Fruit fly (Drosophila melanogaster): ENCODE measurements around the gene AdoR.
A peak's percentile ranks its signal among the peaks of the same experiment; 100 is the strongest.

The AdoR gene

DNA sequence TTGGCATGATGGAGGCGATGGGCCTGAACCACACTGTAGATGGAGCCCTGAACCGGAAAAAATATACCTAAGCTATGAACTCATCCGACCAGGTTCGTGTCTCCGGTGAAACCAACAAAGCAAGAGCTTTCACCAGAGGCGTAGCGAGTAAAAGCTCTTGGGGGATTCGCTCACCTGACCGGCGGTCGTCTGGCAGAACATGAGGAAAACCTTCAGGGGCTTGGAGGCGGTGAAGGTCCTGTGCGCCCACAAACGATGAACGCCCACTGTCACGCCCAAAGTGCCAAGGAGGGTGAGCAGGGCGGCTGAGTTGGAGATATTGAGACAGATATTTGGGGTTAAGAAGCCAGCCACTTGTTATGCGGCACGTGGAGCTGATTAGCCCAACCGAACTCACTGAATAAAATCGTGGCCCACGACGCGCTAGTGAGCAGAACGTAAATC is 46.2 kb upstream of the AdoR start (continued):
- TF ChIP-seq CG43689 (GFP tag; IDR thresholded peaks at IDR 0.05) (no peak), CG34376 (GFP tag; optimal IDR thresholded peaks at IDR 0.05) (peak; percentile 31), sc (optimal IDR thresholded peaks at IDR 0.05) (no peak), sc (GFP tag; optimal IDR thresholded peaks at IDR 0.05) (no peak), vfl (GFP tag; optimal IDR thresholded peaks at IDR 0.05) (no peak), jigr1 (GFP tag; IDR thresholded peaks at IDR 0.05) (no peak), zfh2 (GFP tag; optimal IDR thresholded peaks at IDR 0.05) (peak; percentile 53), ftz-f1 (GFP tag; optimal IDR thresholded peaks at IDR 0.05) (peak; percentile 63), CG10543 (GFP tag; optimal IDR thresholded peaks at IDR 0.05) (peak; percentile 67), bowl (GFP tag; IDR thresholded peaks at IDR 0.05) (no peak), fd3F (GFP tag; optimal IDR thresholded peaks at IDR 0.05) (no peak), CG7987 (GFP tag; optimal IDR thresholded peaks at IDR 0.05) (peak; percentile 36), dpn (GFP tag; optimal IDR thresholded peaks at IDR 0.05) (peak in 1 of 2 experiments; percentile 63), pzg (GFP tag; optimal IDR thresholded peaks at IDR 0.05) (peak; percentile 47), bcd (GFP tag; optimal IDR thresholded peaks at IDR 0.05) (peak; percentile 58), Nf-YA (GFP tag; IDR thresholded peaks at IDR 0.05) (0 out of 2 replicates have a peak, but pooled peaks have one; percentile 27), CG1647 (GFP tag; optimal IDR thresholded peaks at IDR 0.05) (no peak), ap (GFP tag; IDR thresholded peaks at IDR 0.05) (no peak), Doc3 (GFP tag; IDR thresholded peaks at IDR 0.05; ENCODE audit: partially characterized antibody) (no peak), Hr39 (optimal IDR thresholded peaks at IDR 0.05) (no peak), CG17328 (GFP tag; IDR thresholded peaks at IDR 0.05) (no peak; the same call in 1 of the 2 replicates), CG12942 (GFP tag; optimal IDR thresholded peaks at IDR 0.05) (peak; percentile 24), NC2α (GFP tag; optimal IDR thresholded peaks at IDR 0.05) (no peak), tgo (GFP tag; IDR thresholded peaks at IDR 0.05) (peak; percentile 52), lilli (GFP tag; optimal IDR thresholded peaks at IDR 0.05) (peak; percentile 67), slp2 (GFP tag; optimal IDR thresholded peaks at IDR 0.05) (peak; percentile 4), CG30403 (GFP tag; optimal IDR thresholded peaks at IDR 0.05) (peak; percentile 36), CG8944 (GFP tag; optimal IDR thresholded peaks at IDR 0.05) (peak; percentile 47), zen2 (GFP tag; IDR thresholded peaks at IDR 0.05; ENCODE audit: partially characterized antibody) (no peak), CG4282 (GFP tag; optimal IDR thresholded peaks at IDR 0.05) (no peak), CG2120 (GFP tag; optimal IDR thresholded peaks at IDR 0.05) (peak; percentile 79), NC2β (GFP tag; optimal IDR thresholded peaks at IDR 0.05) (no peak), CG7357 (GFP tag; IDR thresholded peaks at IDR 0.05) (no peak), CG4424 (GFP tag; optimal IDR thresholded peaks at IDR 0.05) (peak; percentile 47), CG10565 (GFP tag; optimal IDR thresholded peaks at IDR 0.05) (no peak), nerfin-1 (tag; optimal IDR thresholded peaks at IDR 0.05) (peak; percentile 12), gt (GFP tag; IDR thresholded peaks at IDR 0.05) (no peak), Side (GFP tag; optimal IDR thresholded peaks at IDR 0.05) (peak; percentile 5), dmrt99B (tag; optimal IDR thresholded peaks at IDR 0.05) (peak; percentile 2), CG6854 (GFP tag; optimal IDR thresholded peaks at IDR 0.05) (peak; percentile 25), pum (GFP tag; optimal IDR thresholded peaks at IDR 0.05) (no peak), CG7928 (GFP tag; optimal IDR thresholded peaks at IDR 0.05) (peak; percentile 93), cg (GFP tag; optimal IDR thresholded peaks at IDR 0.05) (no peak), E2f2 (GFP tag; IDR thresholded peaks at IDR 0.05) (peak; percentile 40; the same call in 1 of the 2 replicates), CG7786 (GFP tag; optimal IDR thresholded peaks at IDR 0.05) (peak; percentile 37), CG31388 (GFP tag; optimal IDR thresholded peaks at IDR 0.05) (no peak), CG9215 (GFP tag; IDR thresholded peaks at IDR 0.05) (no peak), wdn (GFP tag; IDR thresholded peaks at IDR 0.05) (peak; percentile 37; the same call in 1 of the 2 replicates), CG1832 (GFP tag; optimal IDR thresholded peaks at IDR 0.05) (no peak), hkb (optimal IDR thresholded peaks at IDR 0.05) (no peak), hkb (GFP tag; IDR thresholded peaks at IDR 0.05) (peak; percentile 33; the same call in 1 of the 2 replicates), CG2875 (GFP tag; optimal IDR thresholded peaks at IDR 0.05) (no peak), CG14667 (GFP tag; IDR thresholded peaks at IDR 0.05) (0 out of 2 replicates have a peak, but pooled peaks have one; percentile 20)

Data from whole organism, embryonic.